Worm (Caenorhabditis elegans): ENCODE data around the gene nog-1.

DNA sequence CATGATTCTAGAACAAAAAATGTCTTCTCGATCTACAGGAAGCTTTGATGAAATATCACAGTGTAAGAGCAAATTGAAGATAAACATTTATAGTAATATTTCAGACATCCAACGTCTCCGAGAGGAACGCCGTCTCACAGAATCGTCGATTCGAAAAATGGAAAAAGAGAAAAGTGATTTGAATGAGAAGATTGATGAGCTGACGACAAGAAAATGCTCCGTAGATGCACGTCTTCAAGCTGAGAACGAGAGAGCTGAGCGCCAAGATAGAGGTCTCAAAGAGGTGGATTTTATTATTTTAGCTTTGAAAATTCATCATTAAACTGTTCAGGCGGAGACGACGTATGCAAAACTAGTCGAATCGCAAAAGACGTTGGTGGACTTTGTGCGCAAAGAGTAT, 5.6 kb upstream of the nog-1 start, which contains the start of gene ssna-1:
- no peak for TF ChIP-seq daf-19 (GFP tag; conservative IDR thresholded peaks at IDR 0.05)
- TF ChIP-seq snpc-4 (tag; optimal IDR thresholded peaks at IDR 0.05): no peak
- no peak for TF ChIP-seq egl-43 (GFP tag; IDR thresholded peaks at IDR 0.05)
- no peak for TF ChIP-seq unc-39 (tag; optimal IDR thresholded peaks at IDR 0.05)
- TF ChIP-seq nhr-6 (tag; optimal IDR thresholded peaks at IDR 0.05): no peak
- no peak for TF ChIP-seq pqm-1 (tag; optimal IDR thresholded peaks at IDR 0.05)
- no peak for TF ChIP-seq egl-27 (tag; optimal IDR thresholded peaks at IDR 0.05)
- TF ChIP-seq nhr-237 (tag; optimal IDR thresholded peaks at IDR 0.05): no peak
- TF ChIP-seq jun-1 (tag; optimal IDR thresholded peaks at IDR 0.05): no peak
- no peak for TF ChIP-seq ZK546.5 (tag; optimal IDR thresholded peaks at IDR 0.05)
- no peak for TF ChIP-seq ama-1 (optimal IDR thresholded peaks at IDR 0.05)
- TF ChIP-seq fkh-10 (GFP tag; optimal IDR thresholded peaks at IDR 0.05): no peak
- TF ChIP-seq nhr-11 (tag; optimal IDR thresholded peaks at IDR 0.05): no peak

Data from whole organism, L4 larva.